Worm (Caenorhabditis elegans) whole organism, L2 larva: Measurements from ENCODE around the gene gsp-2.
A peak's percentile ranks its signal among the peaks of the same experiment; 100 is the strongest.

ENCODE experiments used
- C34F6.9 ChIP-seq: fragments of 150-350 bp; optimal IDR thresholded peaks from 2 replicates; lab custom pipeline; 2014; ENCODE audit warnings: missing biosample characterization, missing genetic modification characterization
- F13H6.1 ChIP-seq: sonication (generic microtip); optimal IDR thresholded peaks from 2 replicates; lab custom pipeline; 2016; ENCODE audit warnings: missing genetic modification characterization, missing compliant biosample characterization
- R02D3.7 ChIP-seq: fragments of 150-350 bp; optimal IDR thresholded peaks from 2 replicates; lab custom pipeline; 2014; ENCODE audit warnings: missing biosample characterization, missing genetic modification characterization
- Y55F3AM.14 ChIP-seq: fragments of 200-800 bp; sonication (Bioruptor generic); optimal IDR thresholded peaks from 2 replicates; lab custom pipeline; 2018; ENCODE audit warnings: mild to moderate bottlenecking, missing genetic modification characterization, missing compliant biosample characterization
- aly-2 ChIP-seq: fragments of 150-350 bp; optimal IDR thresholded peaks from 2 replicates; lab custom pipeline; 2014; ENCODE audit warnings: missing biosample characterization, missing genetic modification characterization
- ama-1 ChIP-seq: fragments of 150-350 bp; optimal IDR thresholded peaks from 2 replicates; lab custom pipeline; 2018; ENCODE audit warnings: inconsistent platforms
- blmp-1 ChIP-seq: sonication (generic microtip); optimal IDR thresholded peaks from 2 replicates; lab custom pipeline; 2017; ENCODE audit warnings: missing genetic modification characterization, mild to moderate bottlenecking, missing compliant biosample characterization, antibody characterized with exemption, moderate library complexity; ENCODE audit not compliant: insufficient read depth
- ceh-16 ChIP-seq: fragments of 150-350 bp; optimal IDR thresholded peaks from 2 replicates; lab custom pipeline; 2014; ENCODE audit warnings: missing biosample characterization, missing genetic modification characterization
- ceh-82 ChIP-seq: fragments of 150-350 bp; optimal IDR thresholded peaks from 2 replicates; lab custom pipeline; 2014; ENCODE audit warnings: missing biosample characterization, missing genetic modification characterization
- dmd-4 ChIP-seq: sonication (generic microtip); optimal IDR thresholded peaks from 2 replicates; lab custom pipeline; 2017; ENCODE audit warnings: missing biosample characterization, missing genetic modification characterization
- egl-27 ChIP-seq: sonication (generic microtip); optimal IDR thresholded peaks from 3 replicates; lab custom pipeline; 2017; ENCODE audit warnings: missing biosample characterization, missing genetic modification reagents, missing genetic modification characterization
- elt-1 ChIP-seq: fragments of 150-350 bp; optimal IDR thresholded peaks from 2 replicates; lab custom pipeline; 2014; ENCODE audit warnings: missing biosample characterization, missing genetic modification characterization
- elt-3 ChIP-seq: sonication (generic microtip); optimal IDR thresholded peaks from 2 replicates; lab custom pipeline; 2017; ENCODE audit warnings: missing biosample characterization, missing genetic modification characterization
- gmeb-1 ChIP-seq: fragments of 150-350 bp; optimal IDR thresholded peaks from 2 replicates; lab custom pipeline; 2014; ENCODE audit warnings: missing biosample characterization, missing genetic modification characterization
- lin-11 ChIP-seq: fragments of 150-350 bp; sonication (generic microtip); optimal IDR thresholded peaks from 2 replicates; lab custom pipeline; 2014; ENCODE audit warnings: missing biosample characterization, missing genetic modification characterization, inconsistent platforms, mixed read lengths
- lin-13 ChIP-seq: fragments of 150-350 bp; optimal IDR thresholded peaks from 2 replicates; lab custom pipeline; 2014; ENCODE audit warnings: missing biosample characterization, missing genetic modification reagents, missing genetic modification characterization
- lin-39 ChIP-seq: fragments of 150-350 bp; optimal IDR thresholded peaks from 2 replicates; lab custom pipeline; 2014; ENCODE audit warnings: missing biosample characterization, missing genetic modification reagents, missing genetic modification characterization
- lsy-2 ChIP-seq, 2 experiments: fragments of 150-350 bp in 1 of 2; sonication (generic microtip) in 1 of 2; optimal IDR thresholded peaks; 2 replicates each; lab custom pipeline; 2014 to 2017; ENCODE audit warnings: missing biosample characterization in 2 of 2, missing genetic modification characterization in 2 of 2
- mab-5 ChIP-seq: fragments of 150-350 bp; optimal IDR thresholded peaks from 2 replicates; lab custom pipeline; 2014; ENCODE audit warnings: missing biosample characterization, missing genetic modification characterization
- mbf-1 ChIP-seq: sonication (generic microtip); optimal IDR thresholded peaks from 2 replicates; lab custom pipeline; 2017; ENCODE audit warnings: missing biosample characterization, missing genetic modification characterization
- nhr-10 ChIP-seq: sonication (generic microtip); optimal IDR thresholded peaks from 2 replicates; lab custom pipeline; 2017; ENCODE audit warnings: missing biosample characterization, missing genetic modification characterization
- nhr-11 ChIP-seq: fragments of 150-350 bp; optimal IDR thresholded peaks from 2 replicates; lab custom pipeline; 2014; ENCODE audit warnings: missing biosample characterization, missing genetic modification characterization
- nhr-12 ChIP-seq: fragments of 150-350 bp; optimal IDR thresholded peaks from 2 replicates; lab custom pipeline; 2014; ENCODE audit warnings: missing biosample characterization, missing genetic modification characterization
- nhr-129 ChIP-seq: fragments of 150-350 bp; optimal IDR thresholded peaks from 2 replicates; lab custom pipeline; 2014; ENCODE audit warnings: missing biosample characterization, missing genetic modification characterization
- nhr-21 ChIP-seq: fragments of 150-350 bp; optimal IDR thresholded peaks from 2 replicates; lab custom pipeline; 2014; ENCODE audit warnings: missing biosample characterization, missing genetic modification characterization
- nhr-23 ChIP-seq: fragments of 150-350 bp; optimal IDR thresholded peaks from 2 replicates; lab custom pipeline; 2014; ENCODE audit warnings: missing biosample characterization, missing genetic modification reagents, missing genetic modification characterization
- nhr-237 ChIP-seq: fragments of 150-350 bp; optimal IDR thresholded peaks from 2 replicates; lab custom pipeline; 2014; ENCODE audit warnings: missing biosample characterization, missing genetic modification characterization
- nhr-25 ChIP-seq: fragments of 150-350 bp; sonication (generic microtip); optimal IDR thresholded peaks from 3 replicates; lab custom pipeline; 2014; ENCODE audit warnings: missing biosample characterization, missing genetic modification characterization
- nhr-6 ChIP-seq: fragments of 150-350 bp; optimal IDR thresholded peaks from 2 replicates; lab custom pipeline; 2014; ENCODE audit warnings: missing biosample characterization, missing genetic modification characterization
- sem-4 ChIP-seq: fragments of 150-350 bp; optimal IDR thresholded peaks from 2 replicates; lab custom pipeline; 2014; ENCODE audit warnings: missing biosample characterization, missing genetic modification reagents, missing genetic modification characterization
- skn-1 ChIP-seq: sonication (generic microtip); optimal IDR thresholded peaks from 2 replicates; lab custom pipeline; 2017; ENCODE audit warnings: missing biosample characterization, missing genetic modification characterization
- sma-3 ChIP-seq: sonication (generic microtip); optimal IDR thresholded peaks from 2 replicates; lab custom pipeline; 2016; ENCODE audit warnings: missing genetic modification reagents, missing genetic modification characterization, missing compliant biosample characterization
- sma-9 ChIP-seq, 2 experiments: fragments of 150-350 bp in 1 of 2; sonication (generic microtip) in 1 of 2; optimal IDR thresholded peaks; 2 replicates each; lab custom pipeline; 2014 to 2016; ENCODE audit warnings: missing genetic modification characterization in 2 of 2, mild to moderate bottlenecking in 1 of 2, missing biosample characterization in 1 of 2, missing compliant biosample characterization in 1 of 2, missing genetic modification reagents in 1 of 2, moderate library complexity in 1 of 2
- snpc-4 ChIP-seq: fragments of 150-350 bp; optimal IDR thresholded peaks from 2 replicates; lab custom pipeline; 2014; ENCODE audit warnings: missing biosample characterization, missing genetic modification characterization
- unc-55 ChIP-seq: fragments of 150-350 bp; sonication (generic microtip); optimal IDR thresholded peaks from 3 replicates; lab custom pipeline; 2014; ENCODE audit warnings: missing biosample characterization, missing genetic modification reagents, missing genetic modification characterization
- unc-62 ChIP-seq: fragments of 150-350 bp; optimal IDR thresholded peaks from 2 replicates; lab custom pipeline; 2014; ENCODE audit warnings: missing biosample characterization, missing genetic modification reagents, missing genetic modification characterization
- zag-1 ChIP-seq: fragments of 150-350 bp; optimal IDR thresholded peaks from 2 replicates; lab custom pipeline; 2014; ENCODE audit warnings: missing biosample characterization, missing genetic modification characterization
- ztf-1 ChIP-seq: fragments of 200-800 bp; sonication (Bioruptor generic); conservative IDR thresholded peaks from 2 replicates; pipeline ENCODE4 v1.3.6; 2022; ENCODE audit warnings: missing genetic modification characterization, missing compliant biosample characterization
- ztf-11 ChIP-seq: sonication (generic microtip); optimal IDR thresholded peaks from 2 replicates; lab custom pipeline; 2017; ENCODE audit warnings: missing biosample characterization, missing genetic modification characterization
- ztf-4 ChIP-seq: fragments of 150-350 bp; optimal IDR thresholded peaks from 2 replicates; lab custom pipeline; 2014; ENCODE audit warnings: missing biosample characterization, missing genetic modification characterization

The gsp-2 gene

ce11 chrIII:7358627-7359026, 22.2 kb downstream of the gsp-2 start:
- peak; percentile 96 for TF ChIP-seq nhr-129 (tag; lab: Kevin White, UChicago)
- no peak for TF ChIP-seq nhr-25

- TF ChIP-seq gmeb-1: peak; percentile 70
- no peak for TF ChIP-seq mbf-1 (tag; lab: Kevin White, UChicago)
- TF ChIP-seq lin-11 (tag; lab: Kevin White, UChicago): no peak
- peak; percentile 60 for TF ChIP-seq unc-55 (GFP tag; lab: Kevin White, UChicago)
- no peak for TF ChIP-seq lin-13 (GFP tag; lab: Kevin White, UChicago)
- TF ChIP-seq lsy-2 (tag; optimal IDR thresholded peaks at IDR 0.05; lab: Kevin White, UChicago): peak; percentile 31 to 64
- no peak for TF ChIP-seq skn-1 (tag; lab: Kevin White, UChicago)
- TF ChIP-seq nhr-237 (tag; lab: Kevin White, UChicago): no peak
- peak; percentile 46 for TF ChIP-seq C34F6.9 (tag; lab: Kevin White, UChicago)
- no peak for TF ChIP-seq ceh-16 (tag; lab: Kevin White, UChicago)
- TF ChIP-seq sma-9 (GFP tag; optimal IDR thresholded peaks at IDR 0.05; lab: Kevin White, UChicago): peak; percentile 54
- no peak for TF ChIP-seq sma-9 (tag; optimal IDR thresholded peaks at IDR 0.05; lab: Kevin White, UChicago)
These were observed 22.7 kb downstream of the gsp-2 start, which contains the start of the genes eco-1 and hmgr-1 for ce11 chrIII:7359037-7359548. TSS of gene eco-1 (minus strand) at chrIII:7359095. TSS of gene hmgr-1 (plus strand) at chrIII:7359498.

ce11 chrIII:7365602-7366001, 29.2 kb downstream of the gsp-2 start, which contains the start of gene F08F8.11:
TSS of gene F08F8.11 (plus strand) at chrIII:7365902.
- TF ChIP-seq elt-1 (tag; lab: Kevin White, UChicago) (no peak), F13H6.1 (no peak), unc-62 (no peak), mab-5 (tag; lab: Kevin White, UChicago) (no peak), nhr-10 (tag; lab: Kevin White, UChicago) (no peak), ceh-82 (no peak), unc-55 (GFP tag; lab: Kevin White, UChicago) (no peak), sma-3 (GFP tag; lab: Kevin White, UChicago) (no peak), ztf-4 (no peak), zag-1 (tag; lab: Kevin White, UChicago) (no peak), lin-11 (tag; lab: Kevin White, UChicago) (no peak), ztf-1 (GFP tag; lab: Robert Waterston, UW) (no peak), nhr-12 (tag; lab: Kevin White, UChicago) (no peak), nhr-21 (no peak), dmd-4 (tag; lab: Kevin White, UChicago) (no peak)

ce11 chrIII:7367012-7367760, 30.8 kb downstream of the gsp-2 start, which contains the start of the genes T20B12.5 and T20B12.4:
TSS of gene T20B12.5 (minus strand) at chrIII:7367112.
TSS of gene T20B12.4 (plus strand) at chrIII:7367710.
- TF ChIP-seq lin-11 (tag; lab: Kevin White, UChicago) (no peak), elt-3 (tag; lab: Kevin White, UChicago) (no peak), snpc-4 (tag; lab: Kevin White, UChicago) (no peak), aly-2 (tag; lab: Kevin White, UChicago) (no peak), ceh-82 (no peak)
- TF ChIP-seq, all 48 proteins: peak for 0

ce11 chrIII:7369394-7370024, 33.1 kb downstream of the gsp-2 start:
- TF ChIP-seq ama-1: peak; percentile 14
- no peak for TF ChIP-seq C34F6.9 (tag; lab: Kevin White, UChicago)
- TF ChIP-seq nhr-6 (tag; lab: Kevin White, UChicago): no peak
- no peak for TF ChIP-seq nhr-23
- TF ChIP-seq Y55F3AM.14 (GFP tag; lab: Kevin White, UChicago): peak; percentile 15
- TF ChIP-seq blmp-1 (tag; lab: Kevin White, UChicago): peak; percentile 35
- no peak for TF ChIP-seq nhr-12 (tag; lab: Kevin White, UChicago)
- peak; percentile 42 for TF ChIP-seq ztf-4
- no peak for TF ChIP-seq lin-11 (tag; lab: Kevin White, UChicago)
- no peak for TF ChIP-seq R02D3.7 (tag; lab: Kevin White, UChicago)
- no peak for TF ChIP-seq nhr-10 (tag; lab: Kevin White, UChicago)
- peak in 1 of 2 experiments; percentile 53 for TF ChIP-seq lsy-2 (tag; optimal IDR thresholded peaks at IDR 0.05; lab: Kevin White, UChicago)
- no peak for TF ChIP-seq egl-27 (tag; lab: Kevin White, UChicago)
- TF ChIP-seq sem-4 (tag; lab: Kevin White, UChicago): no peak
- TF ChIP-seq gmeb-1: no peak
- TF ChIP-seq F13H6.1: no peak
- no peak for TF ChIP-seq nhr-11 (tag; lab: Kevin White, UChicago)
- TF ChIP-seq lin-39 (tag; lab: Kevin White, UChicago): no peak
- TF ChIP-seq elt-1 (tag; lab: Kevin White, UChicago): no peak
- TF ChIP-seq mab-5 (tag; lab: Kevin White, UChicago): no peak
- peak; percentile 2 for TF ChIP-seq lin-13 (GFP tag; lab: Kevin White, UChicago)
- TF ChIP-seq elt-3 (tag; lab: Kevin White, UChicago): no peak
- no peak for TF ChIP-seq skn-1 (tag; lab: Kevin White, UChicago)
- TF ChIP-seq ztf-11 (tag; lab: Kevin White, UChicago): no peak
- no peak for TF ChIP-seq ceh-82
